1 fruit fly cellular context compared by ENCODE assay signal in genomic region chr2L:2481156-2481712, dm6.
A peak's percentile ranks its signal among the peaks of the same experiment; 100 is the strongest.
TF ChIP-seq lines count a peak whose summit lies in the region.

No protein-coding gene starts in this region.

TF ChIP-seq in whole organism, prepupa, 60 proteins besides CTCF, POLR2A, EP300 and RAD21 (continued from another document):
- peak; percentile 73 for TF ChIP-seq CG3919 (GFP tag; optimal IDR thresholded peaks at IDR 0.05; lab: Kevin White, UChicago)
- TF ChIP-seq Eip93F (GFP tag; optimal IDR thresholded peaks at IDR 0.05; lab: Kevin White, UChicago) = no peak
- peak; percentile 64 for TF ChIP-seq Eip75B (GFP tag; optimal IDR thresholded peaks at IDR 0.05; lab: Kevin White, UChicago)
- TF ChIP-seq Lpt (GFP tag; optimal IDR thresholded peaks at IDR 0.05; lab: Kevin White, UChicago) = no peak
- no peak for TF ChIP-seq Gug (GFP tag; IDR thresholded peaks at IDR 0.05; lab: Robert Waterston, UW)
- peak; percentile 64 for TF ChIP-seq OdsH (GFP tag; optimal IDR thresholded peaks at IDR 0.05; lab: Kevin White, UChicago)
- TF ChIP-seq svp (GFP tag; lab: Kevin White, UChicago) = peak; percentile 91
- peak; percentile 36 to 65 for TF ChIP-seq ss (GFP tag; optimal IDR thresholded peaks at IDR 0.05; lab: Kevin White, UChicago)
- no peak for TF ChIP-seq CG8119 (GFP tag; IDR thresholded peaks at IDR 0.05; lab: Robert Waterston, UW)
- TF ChIP-seq dac (GFP tag; optimal IDR thresholded peaks at IDR 0.05; lab: Kevin White, UChicago) = no peak
- peak; percentile 71 for TF ChIP-seq Ets96B (tag; optimal IDR thresholded peaks at IDR 0.05; lab: Kevin White, UChicago)
- peak; percentile 56 for TF ChIP-seq CG6808 (GFP tag; optimal IDR thresholded peaks at IDR 0.05; lab: Kevin White, UChicago)
- no peak for TF ChIP-seq CG16779 (tag; optimal IDR thresholded peaks at IDR 0.05; lab: Kevin White, UChicago)
- TF ChIP-seq Hr4 (GFP tag; optimal IDR thresholded peaks at IDR 0.05; lab: Kevin White, UChicago) = peak; percentile 4
- TF ChIP-seq Ets21C (GFP tag; optimal IDR thresholded peaks at IDR 0.05; lab: Kevin White, UChicago) = peak; percentile 70
- peak; percentile 68 for TF ChIP-seq Sox14 (GFP tag; optimal IDR thresholded peaks at IDR 0.05; lab: Kevin White, UChicago)
- TF ChIP-seq CG32006 (GFP tag; optimal IDR thresholded peaks at IDR 0.05; lab: Kevin White, UChicago) = peak; percentile 10
- peak; percentile 88 for TF ChIP-seq Eip78C (GFP tag; lab: Kevin White, UChicago)
- peak; percentile 81 for TF ChIP-seq Hr39 (GFP tag; optimal IDR thresholded peaks at IDR 0.05; lab: Kevin White, UChicago)
- TF ChIP-seq CG4318 (GFP tag; optimal IDR thresholded peaks at IDR 0.05; lab: Kevin White, UChicago) = no peak
- TF ChIP-seq Sox102F (GFP tag; optimal IDR thresholded peaks at IDR 0.05; lab: Kevin White, UChicago) = peak; percentile 87
- peak; percentile 50 for TF ChIP-seq fd59A (GFP tag; optimal IDR thresholded peaks at IDR 0.05; lab: Kevin White, UChicago)
- TF ChIP-seq CG10669 (GFP tag; optimal IDR thresholded peaks at IDR 0.05; lab: Kevin White, UChicago) = peak; percentile 72
- TF ChIP-seq CG34406 (GFP tag; optimal IDR thresholded peaks at IDR 0.05; lab: Kevin White, UChicago) = peak; percentile 51
- TF ChIP-seq salr (GFP tag; optimal IDR thresholded peaks at IDR 0.05; lab: Kevin White, UChicago) = peak in 1 of 2 experiments; percentile 53
- TF ChIP-seq vri (GFP tag; optimal IDR thresholded peaks at IDR 0.05; lab: Kevin White, UChicago) = peak; percentile 87
- TF ChIP-seq Sox15 (GFP tag; optimal IDR thresholded peaks at IDR 0.05; lab: Kevin White, UChicago) = peak; percentile 16
- TF ChIP-seq esn (GFP tag; optimal IDR thresholded peaks at IDR 0.05; lab: Kevin White, UChicago) = peak; percentile 89
- no peak for TF ChIP-seq Hr38 (GFP tag; optimal IDR thresholded peaks at IDR 0.05; lab: Kevin White, UChicago)
- peak; percentile 73 for TF ChIP-seq CG6792 (GFP tag; optimal IDR thresholded peaks at IDR 0.05; lab: Kevin White, UChicago)
- TF ChIP-seq pdm3 (GFP tag; optimal IDR thresholded peaks at IDR 0.05; lab: Kevin White, UChicago) = peak; percentile 71
- TF ChIP-seq CG8319 (GFP tag; optimal IDR thresholded peaks at IDR 0.05; lab: Kevin White, UChicago) = peak; percentile 38
